Fruit fly (Drosophila melanogaster) whole organism, prepupa: Measurements from ENCODE around the gene ProRS-m.

ENCODE experiments used
- CG15336 ChIP-seq: fragments of 200-800 bp; sonication (Bioruptor generic); IDR thresholded peaks from 2 replicates; pipeline ENCODE4 v1.3.6; 2022; ENCODE audit warnings: missing biosample characterization, missing genetic modification characterization
- CG16779 ChIP-seq: fragments of 200-800 bp; sonication (Bioruptor generic); optimal IDR thresholded peaks from 3 replicates; lab custom pipeline; 2017; ENCODE audit warnings: missing biosample characterization, mild to moderate bottlenecking, missing genetic modification characterization
- Eip78C ChIP-seq: fragments of 200-800 bp; sonication (Bioruptor generic); peaks from one replicate; lab custom pipeline; 2016; ENCODE audit warnings: missing biosample characterization, missing genetic modification characterization
- Hr38 ChIP-seq: sonication (Bioruptor generic); optimal IDR thresholded peaks from 2 replicates; lab custom pipeline; 2016; ENCODE audit warnings: missing biosample characterization, missing genetic modification characterization
- cyc ChIP-seq: fragments of 200-800 bp; sonication (Bioruptor generic); optimal IDR thresholded peaks from 3 replicates; lab custom pipeline; 2016; ENCODE audit warnings: missing biosample characterization, missing genetic modification characterization
- esn ChIP-seq: fragments of 200-800 bp; sonication (Bioruptor generic); optimal IDR thresholded peaks from 2 replicates; lab custom pipeline; 2016; ENCODE audit warnings: missing biosample characterization, mild to moderate bottlenecking, missing genetic modification characterization, moderate library complexity
- pdm3 ChIP-seq: fragments of 200-800 bp; sonication (Bioruptor generic); optimal IDR thresholded peaks from 3 replicates; lab custom pipeline; 2016; ENCODE audit warnings: missing biosample characterization, missing genetic modification characterization
- svp ChIP-seq: fragments of 200-800 bp; sonication (Bioruptor generic); peaks from one replicate; lab custom pipeline; 2016; ENCODE audit warnings: missing biosample characterization, missing genetic modification characterization

ProRS-m gene

dm6 chr3L:2608825-2609224 lies 42.8 kb downstream of the ProRS-m start:
- TF ChIP-seq cyc (GFP tag; lab: Kevin White, UChicago) (no peak), CG16779 (tag; lab: Kevin White, UChicago) (no peak), Hr38 (no peak), esn (GFP tag; lab: Kevin White, UChicago) (no peak), pdm3 (no peak), CG15336 (GFP tag; lab: Robert Waterston, UW) (0 out of 2 replicates have a peak, but pooled peaks have one; percentile 6), Eip78C (peak; percentile 8), svp (GFP tag; lab: Kevin White, UChicago) (peak; percentile 20)
- TF ChIP-seq, all 60 proteins: peak for 3
